Fruit fly (Drosophila melanogaster) whole organism, embryonic: ENCODE data around the gene CG42764.

Experiments
- Ada2b ChIP-seq: fragments of 200-800 bp; sonication (Bioruptor generic); IDR thresholded peaks from 2 replicates; pipeline ENCODE4 v1.3.6; 2022; ENCODE audit warnings: missing biosample characterization, missing genetic modification characterization
- Aef1 ChIP-seq: fragments of 200-800 bp; sonication (Bioruptor generic); IDR thresholded peaks from 3 replicates; pipeline ENCODE4 v1.3.6; 2022; ENCODE audit warnings: missing biosample characterization, missing genetic modification characterization
- Bgb ChIP-seq: fragments of 200-800 bp; sonication (Bioruptor generic); IDR thresholded peaks from 2 replicates; pipeline ENCODE4 v1.3.6; 2022; ENCODE audit warnings: missing biosample characterization, missing genetic modification characterization; ENCODE audit not compliant: partially characterized antibody
- Blimp-1 ChIP-seq: fragments of 200-800 bp; sonication (Bioruptor generic); optimal IDR thresholded peaks from 3 replicates; lab custom pipeline; 2018; ENCODE audit warnings: missing biosample characterization, missing genetic modification characterization, mild to moderate bottlenecking, moderate library complexity, missing genetic modification reagents
- C15 ChIP-seq: fragments of 200-800 bp; sonication (Bioruptor generic); IDR thresholded peaks from 3 replicates; pipeline ENCODE4 v1.3.6; 2022; ENCODE audit warnings: missing biosample characterization, missing genetic modification characterization
- CG10147 ChIP-seq: fragments of 200-800 bp; sonication (Bioruptor generic); optimal IDR thresholded peaks from 2 replicates; lab custom pipeline; 2019; ENCODE audit warnings: missing biosample characterization, mild to moderate bottlenecking, missing genetic modification characterization, moderate library complexity
- CG10462 ChIP-seq: fragments of 200-800 bp; sonication (Bioruptor generic); optimal IDR thresholded peaks from 2 replicates; lab custom pipeline; 2016; ENCODE audit warnings: missing biosample characterization, missing genetic modification characterization
- CG11398 ChIP-seq: fragments of 200-800 bp; sonication (Bioruptor generic); optimal IDR thresholded peaks from 2 replicates; lab custom pipeline; 2016; ENCODE audit warnings: missing biosample characterization, missing genetic modification characterization
- CG11560 ChIP-seq: fragments of 200-800 bp; sonication (Bioruptor generic); IDR thresholded peaks from 3 replicates; pipeline ENCODE4 v1.3.6; 2022; ENCODE audit warnings: missing biosample characterization, missing genetic modification characterization
- CG1233 ChIP-seq: fragments of 200-800 bp; sonication (Bioruptor generic); optimal IDR thresholded peaks from 4 replicates; lab custom pipeline; 2018; ENCODE audit warnings: missing biosample characterization, mild to moderate bottlenecking, missing genetic modification characterization
- CG12744 ChIP-seq: fragments of 200-800 bp; sonication (Bioruptor generic); optimal IDR thresholded peaks from 2 replicates; lab custom pipeline; 2016; ENCODE audit warnings: missing biosample characterization, missing genetic modification characterization
- CG13123 ChIP-seq: fragments of 200-800 bp; sonication (Bioruptor generic); optimal IDR thresholded peaks from 2 replicates; lab custom pipeline; 2016; ENCODE audit warnings: missing biosample characterization, missing genetic modification characterization
- CG18262 ChIP-seq: fragments of 200-800 bp; optimal IDR thresholded peaks from 3 replicates; lab custom pipeline; 2019; ENCODE audit warnings: missing biosample characterization, mild to moderate bottlenecking, missing genetic modification characterization, moderate library complexity
- CG32772 ChIP-seq: fragments of 200-800 bp; sonication (Bioruptor generic); IDR thresholded peaks from 2 replicates; pipeline ENCODE4 v1.3.6; 2022; ENCODE audit warnings: missing biosample characterization, missing genetic modification characterization
- CG34376 ChIP-seq: fragments of 200-800 bp; sonication (Bioruptor generic); optimal IDR thresholded peaks from 2 replicates; lab custom pipeline; 2018; ENCODE audit warnings: missing biosample characterization, mild to moderate bottlenecking, missing genetic modification characterization
- CG4282 ChIP-seq: fragments of 200-800 bp; sonication (Bioruptor generic); optimal IDR thresholded peaks from 2 replicates; lab custom pipeline; 2016; ENCODE audit warnings: missing biosample characterization, missing genetic modification characterization
- CG5953 ChIP-seq: fragments of 200-800 bp; sonication (Bioruptor generic); IDR thresholded peaks from 2 replicates; pipeline ENCODE4 v1.3.6; 2022; ENCODE audit warnings: missing biosample characterization, missing genetic modification characterization
- CG6791 ChIP-seq: fragments of 200-800 bp; sonication (Bioruptor generic); IDR thresholded peaks from 3 replicates; pipeline ENCODE4 v1.3.6; 2022; ENCODE audit warnings: missing biosample characterization, missing genetic modification characterization; ENCODE audit not compliant: partially characterized antibody
- CG6854 ChIP-seq: fragments of 200-800 bp; sonication (Bioruptor generic); optimal IDR thresholded peaks from 3 replicates; lab custom pipeline; 2017; ENCODE audit warnings: missing biosample characterization, mild to moderate bottlenecking, missing genetic modification characterization
- CG8359 ChIP-seq: fragments of 200-800 bp; sonication (Bioruptor generic); optimal IDR thresholded peaks from 2 replicates; lab custom pipeline; 2017; ENCODE audit warnings: missing biosample characterization, mild to moderate bottlenecking, missing genetic modification characterization, borderline replicate concordance
- CG9437 ChIP-seq: fragments of 200-800 bp; sonication (Bioruptor generic); optimal IDR thresholded peaks from 2 replicates; lab custom pipeline; 2018; ENCODE audit warnings: missing biosample characterization, mild to moderate bottlenecking, missing genetic modification characterization
- CG9817 ChIP-seq: fragments of 200-800 bp; sonication (Bioruptor generic); optimal IDR thresholded peaks from 2 replicates; lab custom pipeline; 2018; ENCODE audit warnings: missing biosample characterization, mild to moderate bottlenecking, missing genetic modification characterization, moderate library complexity
- D19B ChIP-seq: fragments of 200-800 bp; sonication (Bioruptor generic); optimal IDR thresholded peaks from 2 replicates; lab custom pipeline; 2017; ENCODE audit warnings: missing biosample characterization, mild to moderate bottlenecking, missing genetic modification characterization
- Dbx ChIP-seq: fragments of 200-800 bp; sonication (Bioruptor generic); IDR thresholded peaks from 3 replicates; pipeline ENCODE4 v1.3.6; 2022; ENCODE audit warnings: missing biosample characterization, missing genetic modification characterization
- Elba2 ChIP-seq: fragments of 200-800 bp; sonication (Bioruptor generic); optimal IDR thresholded peaks from 3 replicates; lab custom pipeline; 2016; ENCODE audit warnings: missing biosample characterization, missing genetic modification characterization
- Hsf ChIP-seq: fragments of 200-800 bp; sonication (Bioruptor generic); optimal IDR thresholded peaks from 3 replicates; lab custom pipeline; 2016; ENCODE audit warnings: missing biosample characterization, missing genetic modification characterization
- Mad ChIP-seq: fragments of 200-800 bp; sonication (Bioruptor generic); optimal IDR thresholded peaks from 2 replicates; lab custom pipeline; 2016; ENCODE audit warnings: missing biosample characterization, missing genetic modification characterization
- Max ChIP-seq: fragments of 200-800 bp; sonication (Bioruptor generic); optimal IDR thresholded peaks from 2 replicates; lab custom pipeline; 2016; ENCODE audit warnings: missing biosample characterization, mild to moderate bottlenecking, missing genetic modification characterization
- Med ChIP-seq: fragments of 200-800 bp; sonication (Bioruptor generic); peaks from one replicate; lab custom pipeline; 2016; ENCODE audit warnings: missing biosample characterization, missing genetic modification characterization, mild to moderate bottlenecking, inconsistent platforms, moderate library complexity
- Mrtf ChIP-seq: fragments of 200-800 bp; sonication (Bioruptor generic); IDR thresholded peaks from 3 replicates; pipeline ENCODE4 v1.3.6; 2022; ENCODE audit warnings: missing biosample characterization, missing genetic modification characterization
- NK7.1 ChIP-seq: fragments of 200-800 bp; sonication (Bioruptor generic); optimal IDR thresholded peaks from 3 replicates; lab custom pipeline; 2016; ENCODE audit warnings: missing biosample characterization, missing genetic modification characterization
- Poxn ChIP-seq: fragments of 200-800 bp; sonication (Bioruptor generic); IDR thresholded peaks from 2 replicates; pipeline ENCODE4 v1.3.6; 2022; ENCODE audit warnings: missing biosample characterization, missing genetic modification characterization
- Ptx1 ChIP-seq: fragments of 200-800 bp; sonication (Bioruptor generic); IDR thresholded peaks from 2 replicates; pipeline ENCODE4 v1.3.6; 2022; ENCODE audit warnings: missing biosample characterization, missing genetic modification characterization
- YL-1 ChIP-seq: fragments of 200-800 bp; sonication (Bioruptor generic); optimal IDR thresholded peaks from 3 replicates; lab custom pipeline; 2017; ENCODE audit warnings: missing biosample characterization, mild to moderate bottlenecking, missing genetic modification characterization
- ac ChIP-seq: fragments of 200-800 bp; sonication (Bioruptor generic); optimal IDR thresholded peaks from 3 replicates; lab custom pipeline; 2017; ENCODE audit warnings: missing biosample characterization, mild to moderate bottlenecking, missing genetic modification characterization
- bsh ChIP-seq, 2 experiments: fragments of 200-800 bp; sonication (Bioruptor generic); optimal IDR thresholded peaks; 2 replicates each; lab custom pipeline; 2017 to 2018; ENCODE audit warnings: mild to moderate bottlenecking in 2 of 2, missing biosample characterization in 2 of 2, missing genetic modification characterization in 2 of 2, moderate library complexity in 1 of 2
- cad ChIP-seq: fragments of >200 bp; optimal IDR thresholded peaks from 2 replicates; lab custom pipeline; 2017; ENCODE audit warnings: missing biosample characterization, missing genetic modification characterization
- cas ChIP-seq: fragments of 200-800 bp; sonication (Bioruptor generic); IDR thresholded peaks from 2 replicates; pipeline ENCODE4 v1.3.6; 2022; ENCODE audit warnings: missing biosample characterization, missing genetic modification characterization
- ci ChIP-seq: fragments of 200-800 bp; sonication (Bioruptor generic); IDR thresholded peaks from 3 replicates; pipeline ENCODE4 v1.3.6; 2022; ENCODE audit warnings: missing biosample characterization, missing genetic modification characterization
- corto ChIP-seq: fragments of 200-800 bp; sonication (Bioruptor generic); optimal IDR thresholded peaks from 2 replicates; lab custom pipeline; 2016; ENCODE audit warnings: missing biosample characterization, mild to moderate bottlenecking, missing genetic modification characterization, moderate library complexity
- croc ChIP-seq: fragments of 200-800 bp; sonication (Bioruptor generic); conservative IDR thresholded peaks from 3 replicates; pipeline ENCODE4 v1.3.6; 2022; ENCODE audit warnings: missing biosample characterization, missing genetic modification characterization
- fd96Cb ChIP-seq: fragments of 200-800 bp; sonication (Bioruptor generic); optimal IDR thresholded peaks from 2 replicates; lab custom pipeline; 2018; ENCODE audit warnings: missing biosample characterization, mild to moderate bottlenecking, missing genetic modification characterization, moderate library complexity
- gem ChIP-seq: fragments of 200-800 bp; sonication (Bioruptor generic); optimal IDR thresholded peaks from 2 replicates; lab custom pipeline; 2019; ENCODE audit warnings: missing biosample characterization, mild to moderate bottlenecking, missing genetic modification characterization, moderate library complexity
- hb ChIP-seq: fragments of 200-800 bp; sonication (Bioruptor generic); IDR thresholded peaks from 3 replicates; pipeline ENCODE4 v1.3.6; 2022; ENCODE audit warnings: missing biosample characterization, missing genetic modification characterization; ENCODE audit not compliant: partially characterized antibody
- jumu ChIP-seq: fragments of 200-800 bp; sonication (Bioruptor generic); optimal IDR thresholded peaks from 3 replicates; lab custom pipeline; 2016; ENCODE audit warnings: missing biosample characterization, missing genetic modification characterization
- knrl ChIP-seq: fragments of 200-800 bp; sonication (Bioruptor generic); IDR thresholded peaks from 3 replicates; pipeline ENCODE4 v1.3.6; 2022; ENCODE audit warnings: missing biosample characterization, missing genetic modification characterization; ENCODE audit not compliant: partially characterized antibody
- pum ChIP-seq: fragments of 200-800 bp; sonication (Bioruptor generic); optimal IDR thresholded peaks from 2 replicates; lab custom pipeline; 2016; ENCODE audit warnings: missing biosample characterization, missing genetic modification characterization
- sqz ChIP-seq: fragments of 200-800 bp; sonication (Bioruptor generic); optimal IDR thresholded peaks from 3 replicates; lab custom pipeline; 2018; ENCODE audit warnings: missing biosample characterization, mild to moderate bottlenecking, missing genetic modification characterization
- tgo ChIP-seq: fragments of 200-800 bp; sonication (Bioruptor generic); IDR thresholded peaks from 3 replicates; pipeline ENCODE4 v1.3.6; 2022; ENCODE audit warnings: missing biosample characterization, missing genetic modification characterization
- twi ChIP-seq: fragments of 200-800 bp; optimal IDR thresholded peaks from 2 replicates; lab custom pipeline; 2019; ENCODE audit warnings: missing biosample characterization, mild to moderate bottlenecking, missing genetic modification characterization, moderate library complexity
- tx ChIP-seq: fragments of 200-800 bp; sonication (Bioruptor generic); optimal IDR thresholded peaks from 2 replicates; lab custom pipeline; 2016; ENCODE audit warnings: missing biosample characterization, missing genetic modification characterization
- zfh1 ChIP-seq: fragments of 200-800 bp; sonication (Bioruptor generic); IDR thresholded peaks from 3 replicates; pipeline ENCODE4 v1.3.6; 2022; ENCODE audit warnings: missing biosample characterization, missing genetic modification characterization

Gene CG42764

dm6 chr3L:20474789-20475208 is 9.0 kb upstream of the CG42764 start (continued):
- TF ChIP-seq CG9437 (GFP tag; lab: Kevin White, UChicago) (peak; percentile 77), CG12744 (GFP tag; lab: Kevin White, UChicago) (peak; percentile 74), cad (GFP tag; lab: Kevin White, UChicago) (no peak), Max (GFP tag; lab: Kevin White, UChicago) (peak; percentile 77), CG1233 (GFP tag; lab: Kevin White, UChicago) (peak; percentile 84), Ptx1 (GFP tag; lab: Robert Waterston, UW) (no peak), CG13123 (GFP tag; lab: Kevin White, UChicago) (peak; percentile 81), Blimp-1 (GFP tag; lab: Kevin White, UChicago) (peak; percentile 77), bsh (GFP tag; optimal IDR thresholded peaks at IDR 0.05; lab: Kevin White, UChicago) (peak in 1 of 2 experiments; percentile 79), Mad (peak; percentile 83), CG8359 (GFP tag; lab: Kevin White, UChicago) (no peak), CG6791 (GFP tag; lab: Robert Waterston, UW) (no peak), jumu (GFP tag; lab: Kevin White, UChicago) (peak; percentile 87), CG11398 (GFP tag; lab: Kevin White, UChicago) (peak; percentile 78), CG34376 (peak; percentile 84), Poxn (no peak), pum (GFP tag; lab: Kevin White, UChicago) (peak; percentile 80), zfh1 (GFP tag; lab: Robert Waterston, UW) (no peak), D19B (peak; percentile 57), corto (peak; percentile 65), YL-1 (GFP tag; lab: Kevin White, UChicago) (peak; percentile 68), NK7.1 (GFP tag; lab: Kevin White, UChicago) (peak; percentile 66), Med (GFP tag; lab: Kevin White, UChicago) (peak; percentile 98), gem (tag; lab: Kevin White, UChicago) (peak; percentile 92), Aef1 (GFP tag; lab: Robert Waterston, UW) (no peak), knrl (no peak), CG6854 (GFP tag; lab: Kevin White, UChicago) (peak; percentile 76), Hsf (GFP tag; lab: Kevin White, UChicago) (peak; percentile 84), CG4282 (peak; percentile 72), tgo (no peak), Elba2 (peak; percentile 36), cas (GFP tag; lab: Robert Waterston, UW) (no peak), sqz (GFP tag; lab: Kevin White, UChicago) (peak; percentile 84), ci (GFP tag; lab: Robert Waterston, UW) (no peak), hb (no peak), CG10462 (peak; percentile 78), Dbx (GFP tag; lab: Robert Waterston, UW) (no peak), CG18262 (tag; lab: Kevin White, UChicago) (peak; percentile 82), tx (GFP tag; lab: Kevin White, UChicago) (peak; percentile 76), Mrtf (GFP tag; lab: Robert Waterston, UW) (no peak), twi (tag; lab: Kevin White, UChicago) (peak; percentile 71), Ada2b (GFP tag; lab: Robert Waterston, UW) (no peak), fd96Cb (tag; lab: Kevin White, UChicago) (peak; percentile 82), C15 (no peak), CG10147 (GFP tag; lab: Kevin White, UChicago) (peak; percentile 77), CG5953 (no peak), croc (GFP tag; lab: Robert Waterston, UW) (peak; percentile 58), CG9817 (tag; lab: Kevin White, UChicago) (peak; percentile 89), CG11560 (no peak), Bgb (no peak), CG32772 (no peak), ac (peak; percentile 70)
